Fruit fly (Drosophila melanogaster) S2 (cell line): ENCODE results near the gene scyl.
A peak's percentile ranks its signal among the peaks of the same experiment; 100 is the strongest.

ENCODE experiments used
- CG8478 ChIP-seq: fragments of >200 bp; optimal IDR thresholded peaks from 2 replicates; lab custom pipeline; 2018
- CTCF ChIP-seq, 2 experiments: fragments of >200 bp; optimal IDR thresholded peaks; 2 replicates each; lab custom pipeline; 2018

scyl gene

DNA sequence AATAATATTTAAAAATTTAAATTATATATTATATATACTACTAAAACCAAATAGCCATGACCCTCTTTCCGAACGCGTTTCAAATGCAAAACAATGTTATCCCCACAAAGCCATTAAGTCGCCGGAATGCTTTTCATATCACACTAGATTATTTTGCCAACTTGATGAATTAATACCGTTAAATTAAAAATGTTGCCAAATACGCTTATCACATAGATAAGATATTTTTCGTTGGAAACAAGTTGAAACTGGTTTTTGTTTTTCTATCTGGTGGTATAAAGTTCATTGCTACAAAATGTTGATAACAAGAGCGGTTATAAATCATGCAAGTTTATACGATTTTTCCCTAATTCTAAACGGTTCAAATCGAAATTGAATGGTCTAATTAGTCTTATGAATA lies 18.6 kb upstream of the scyl start:
- TF ChIP-seq CTCF (optimal IDR thresholded peaks at IDR 0.05; lab: Kevin White, UChicago) (no peak), CG8478 (lab: Kevin White, UChicago) (no peak)

DNA sequence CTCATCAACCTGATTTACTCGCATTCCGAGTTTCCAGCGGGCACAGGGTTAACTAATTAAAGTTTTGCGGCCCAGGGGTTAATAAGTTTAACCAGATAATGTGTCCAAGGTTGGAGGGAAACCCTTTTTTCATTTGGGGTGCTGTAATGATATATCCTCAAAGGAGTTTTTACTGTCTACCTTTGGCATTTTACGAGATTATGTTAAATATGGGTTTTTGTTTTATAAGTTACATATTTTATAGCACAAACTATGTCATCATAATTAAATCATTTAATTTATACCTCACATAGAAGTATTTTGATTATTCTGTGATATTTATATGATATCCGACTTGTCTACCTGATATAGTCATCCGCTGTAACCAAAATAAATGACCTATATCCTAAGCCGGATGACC lies 16.0 kb upstream of the scyl start, which contains the start of gene Ir68a:
Gene Ir68a, minus strand, starts transcription at position 101 of the 400 bp plus-strand sequence.
- TF ChIP-seq CG8478 (lab: Kevin White, UChicago) (no peak), CTCF (optimal IDR thresholded peaks at IDR 0.05; lab: Kevin White, UChicago) (no peak)

DNA sequence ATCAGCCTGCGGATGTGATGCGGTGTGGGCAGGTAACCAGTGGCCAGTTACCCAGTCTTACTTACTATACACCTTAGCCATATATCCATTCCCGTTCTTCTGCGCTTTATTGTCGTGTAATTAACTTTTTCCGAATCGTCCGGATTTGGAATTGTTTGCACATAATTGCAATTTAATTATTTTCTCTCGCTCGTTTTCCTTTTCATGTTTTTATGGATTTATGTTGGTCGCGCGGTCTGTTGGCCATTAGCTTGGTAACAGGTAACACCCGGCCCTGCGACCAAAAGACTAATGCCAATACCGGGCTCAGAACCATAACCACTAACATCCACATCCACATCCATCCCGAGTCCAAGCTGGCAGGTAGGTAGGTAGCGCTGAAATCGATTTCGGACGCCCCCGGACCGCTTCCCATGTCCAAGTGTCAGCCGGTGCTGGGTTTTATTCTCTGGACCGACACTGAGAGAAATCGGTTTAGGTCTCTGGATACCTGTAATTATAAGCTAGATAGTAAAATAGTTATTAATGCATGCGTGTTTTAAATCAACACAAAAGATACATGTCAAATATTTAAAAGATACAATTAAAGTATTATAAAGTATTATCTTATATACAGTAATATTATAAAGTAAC lies 14.9 kb upstream of the scyl start:
- TF ChIP-seq CG8478 (lab: Kevin White, UChicago), result no peak
- no peak for TF ChIP-seq CTCF (optimal IDR thresholded peaks at IDR 0.05; lab: Kevin White, UChicago)

DNA sequence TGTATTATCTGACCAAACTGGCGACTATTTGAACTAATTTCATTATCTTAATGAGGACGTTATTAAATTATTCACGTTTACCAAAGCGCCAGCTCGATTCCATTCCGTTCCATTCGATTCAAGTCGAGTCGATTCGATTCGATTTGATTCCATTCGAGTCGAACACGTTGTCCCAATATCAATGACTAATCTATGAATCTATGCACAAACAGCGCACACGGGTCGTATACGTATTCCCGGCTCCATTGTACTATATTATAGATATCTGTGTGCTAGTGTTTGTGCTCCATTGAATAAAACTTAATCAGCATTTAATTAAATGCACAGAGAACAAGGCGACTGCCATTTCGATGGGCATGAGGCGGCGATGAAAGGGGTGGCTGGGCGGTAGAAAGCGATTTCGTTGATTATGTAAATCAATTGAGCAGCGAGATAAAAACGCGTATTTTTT lies 12.9 kb upstream of the scyl start:
- no peak for TF ChIP-seq CTCF (optimal IDR thresholded peaks at IDR 0.05; lab: Kevin White, UChicago)
- no peak for TF ChIP-seq CG8478 (lab: Kevin White, UChicago)

DNA sequence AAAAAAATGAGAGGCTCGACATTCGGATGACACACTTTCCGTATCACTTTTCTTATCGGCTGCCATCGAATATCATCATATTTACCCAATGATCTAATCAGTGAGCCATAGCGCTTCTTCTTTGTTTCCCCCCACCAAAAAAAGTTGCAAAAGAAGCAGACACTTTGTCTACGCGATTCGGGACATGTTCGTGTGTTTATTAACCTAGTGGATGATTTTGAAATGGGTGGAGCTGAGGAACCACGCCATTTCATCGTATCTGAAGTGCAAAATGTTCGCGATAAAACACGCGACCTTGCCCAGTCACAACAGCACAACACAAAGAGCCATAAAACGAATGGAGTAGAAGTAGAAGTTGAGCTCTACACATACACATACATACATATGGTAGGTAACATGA lies 10.2 kb upstream of the scyl start:
- TF ChIP-seq CTCF (optimal IDR thresholded peaks at IDR 0.05; lab: Kevin White, UChicago) (no peak), CG8478 (lab: Kevin White, UChicago) (no peak)

DNA sequence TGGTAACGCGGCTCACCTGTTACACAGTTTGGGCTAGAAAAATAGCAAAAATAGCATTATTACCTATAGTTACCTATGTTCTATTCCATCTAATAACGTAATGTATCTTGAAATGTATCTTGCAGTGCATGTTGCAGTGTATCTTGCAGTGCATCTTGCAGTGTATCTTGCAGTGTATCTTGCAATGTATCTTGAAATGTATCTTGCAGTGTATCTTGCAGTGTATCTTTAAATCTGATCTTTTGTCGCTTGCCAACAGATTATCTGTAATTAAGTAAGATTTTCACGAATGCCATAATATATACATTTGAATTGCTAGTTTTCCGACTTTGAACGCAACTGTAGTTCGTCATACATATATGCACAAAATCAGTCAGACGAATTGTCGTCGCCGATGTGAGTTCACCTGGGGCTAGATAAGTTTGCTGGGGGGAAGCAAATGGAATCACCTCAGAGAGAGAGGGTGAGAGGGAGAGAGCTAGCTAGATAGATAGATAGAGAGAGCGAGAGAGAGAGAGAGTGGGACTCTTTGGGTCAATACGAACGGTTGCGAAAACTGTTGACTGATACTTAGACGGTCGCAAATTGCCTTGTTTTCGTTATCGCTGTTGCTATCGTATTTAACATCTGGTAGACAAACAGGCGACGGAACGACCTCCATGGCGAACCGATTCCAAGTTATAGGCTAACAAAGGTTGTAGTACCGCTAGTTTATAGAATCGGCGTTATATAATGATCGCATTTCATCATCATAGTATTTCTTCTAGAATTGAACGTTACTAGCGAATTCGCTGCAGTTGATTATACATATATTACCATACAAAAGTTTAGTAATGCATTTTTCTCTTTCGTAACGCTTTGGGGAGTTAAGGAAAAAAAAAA lies 9.5 kb upstream of the scyl start:
- no peak for TF ChIP-seq CTCF (optimal IDR thresholded peaks at IDR 0.05; lab: Kevin White, UChicago)
- no peak for TF ChIP-seq CG8478 (lab: Kevin White, UChicago)

DNA sequence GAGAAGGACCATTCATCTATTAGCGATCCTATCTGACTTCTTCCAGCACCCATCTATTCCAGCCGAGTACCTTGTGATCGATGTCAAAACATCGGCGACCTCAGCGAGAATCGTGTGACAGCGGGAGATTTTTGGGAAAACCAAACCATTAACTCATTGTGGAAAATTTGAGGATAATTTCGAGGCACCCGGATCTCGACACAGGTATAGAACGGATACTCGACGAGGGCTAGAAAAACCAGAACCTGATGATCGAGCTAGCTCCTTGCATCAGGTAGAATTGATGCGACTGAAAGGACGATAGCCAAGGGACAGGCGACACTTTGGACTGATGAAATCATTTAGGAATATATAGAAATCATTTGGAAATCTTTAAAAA lies 8.8 kb upstream of the scyl start:
- no peak for TF ChIP-seq CTCF (optimal IDR thresholded peaks at IDR 0.05; lab: Kevin White, UChicago)
- TF ChIP-seq CG8478 (lab: Kevin White, UChicago), result no peak

DNA sequence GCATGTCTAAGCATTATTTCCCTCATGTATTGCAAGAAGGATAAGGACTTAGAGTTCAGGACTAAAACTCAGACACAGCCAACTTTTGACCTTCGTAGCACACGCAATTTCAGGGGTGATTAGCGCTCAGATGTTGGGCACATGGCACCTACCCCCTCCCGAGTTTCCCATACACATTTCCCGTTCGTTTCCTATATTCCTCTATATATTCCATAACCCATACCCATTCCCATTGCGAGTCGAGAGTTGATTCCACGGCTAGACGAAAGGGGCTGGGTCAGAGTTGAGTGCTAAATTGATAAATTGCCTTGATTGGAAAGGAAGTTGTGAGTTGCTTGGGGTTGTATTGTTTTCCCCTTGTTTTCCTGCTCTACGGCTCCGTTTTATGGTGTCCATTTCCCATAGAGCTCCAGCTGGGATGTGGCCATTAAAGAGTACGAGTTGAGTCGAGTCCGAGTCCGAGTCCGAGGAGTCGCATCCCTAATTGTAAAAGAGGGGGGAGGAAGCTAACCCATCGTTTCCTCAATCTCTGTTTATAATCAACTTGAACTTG lies 8.0 kb upstream of the scyl start:
- TF ChIP-seq CTCF (optimal IDR thresholded peaks at IDR 0.05; lab: Kevin White, UChicago), result no peak
- no peak for TF ChIP-seq CG8478 (lab: Kevin White, UChicago)

DNA sequence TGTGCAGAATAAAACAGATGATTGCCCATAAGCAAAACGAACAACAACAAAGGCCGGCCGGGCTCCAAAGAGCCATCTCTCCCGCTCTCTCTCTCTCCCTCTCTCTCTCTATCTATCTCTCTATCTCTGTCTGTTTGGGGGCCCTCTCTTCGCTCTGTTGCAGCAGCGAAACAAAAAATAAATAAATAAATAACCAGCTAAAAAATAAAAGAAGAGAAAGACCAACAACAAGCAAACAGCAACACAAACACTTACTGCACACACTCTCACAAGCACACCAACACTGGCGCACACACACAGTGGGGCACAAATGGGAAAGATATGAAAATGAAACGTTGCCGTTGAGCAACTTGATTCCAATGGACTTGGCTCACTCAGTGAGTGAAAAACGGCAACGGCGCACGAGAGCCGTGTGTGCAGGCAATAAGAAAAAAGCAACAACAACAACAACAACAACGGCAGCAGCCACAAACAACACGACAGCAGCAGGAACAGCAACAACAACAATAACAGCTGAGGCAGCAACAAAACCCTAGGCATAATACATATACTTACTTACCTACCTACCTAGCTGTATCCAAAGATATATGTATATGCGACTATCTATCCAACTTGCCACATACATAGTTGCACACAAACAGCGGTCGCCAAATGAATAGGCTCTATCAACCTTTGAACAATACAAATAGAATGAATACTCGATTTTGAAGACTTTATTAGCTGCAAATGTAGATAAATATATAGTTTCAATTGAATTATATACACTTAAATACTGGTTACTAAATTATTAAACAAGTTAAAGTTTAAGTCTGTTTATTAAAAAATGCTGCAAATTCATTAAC lies 5.8 kb upstream of the scyl start:
- TF ChIP-seq CTCF (optimal IDR thresholded peaks at IDR 0.05; lab: Kevin White, UChicago) (no peak), CG8478 (lab: Kevin White, UChicago) (no peak)

DNA sequence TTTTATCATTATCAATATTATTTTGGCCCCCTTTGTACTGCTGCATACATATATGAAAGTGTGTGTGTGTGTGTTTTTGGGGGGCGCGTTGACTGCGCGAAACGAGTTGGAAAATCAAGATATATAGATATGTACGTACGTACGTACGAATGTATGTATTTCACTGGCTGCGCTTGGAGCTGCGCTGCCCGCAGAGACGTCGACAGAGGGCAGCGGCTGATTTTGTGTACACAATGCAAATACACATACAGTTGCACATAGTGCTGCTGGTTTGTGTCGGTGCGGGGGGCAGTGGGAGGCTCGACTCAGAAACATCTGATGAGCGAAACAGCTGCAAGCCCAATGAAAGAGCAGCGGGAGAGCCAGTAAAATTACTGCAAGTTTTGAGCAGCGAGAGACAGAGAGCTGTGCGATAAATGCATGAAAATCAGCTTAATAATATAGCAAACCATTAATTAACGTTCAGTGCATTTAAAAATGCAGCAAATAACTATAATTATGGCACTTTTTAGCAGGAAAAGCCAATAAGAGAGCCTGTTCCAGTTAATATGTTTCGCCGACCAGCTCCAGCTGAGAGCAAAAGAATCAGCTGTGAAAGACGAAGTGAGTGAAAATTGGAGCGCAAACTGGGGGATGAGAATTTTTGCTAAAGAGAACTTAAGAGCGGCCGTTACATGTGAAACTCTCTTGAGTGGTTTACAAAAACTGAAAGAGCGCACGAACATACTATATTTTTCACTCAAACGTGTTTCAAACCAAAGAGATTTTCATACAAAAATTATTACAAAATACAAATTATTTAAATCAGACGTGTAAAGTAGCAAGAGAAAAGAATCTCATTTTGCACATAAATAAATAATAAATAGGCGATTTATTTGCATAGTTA lies 4.5 kb upstream of the scyl start:
- no peak for TF ChIP-seq CTCF (optimal IDR thresholded peaks at IDR 0.05; lab: Kevin White, UChicago)
- no peak for TF ChIP-seq CG8478 (lab: Kevin White, UChicago)

DNA sequence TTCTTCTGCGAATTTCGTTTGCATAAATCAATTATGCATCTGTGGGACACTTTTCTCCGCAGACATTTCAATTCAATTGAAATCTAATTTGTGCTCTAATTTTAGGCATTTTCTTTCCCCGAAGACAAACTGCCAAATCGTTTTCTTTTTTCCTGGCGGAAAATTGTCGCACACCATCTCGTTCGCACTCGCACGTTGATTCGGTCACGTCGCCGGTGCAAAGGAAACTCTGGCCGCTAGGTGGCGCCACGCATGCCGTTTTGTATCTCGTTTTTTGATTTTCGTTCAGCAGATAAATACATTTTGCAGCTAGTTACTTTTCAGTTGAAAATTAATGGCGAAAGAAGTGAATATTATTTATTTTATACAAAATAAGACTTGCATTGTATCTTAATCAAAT lies 3.8 kb upstream of the scyl start:
- TF ChIP-seq CG8478 (lab: Kevin White, UChicago), result no peak
- TF ChIP-seq CTCF (optimal IDR thresholded peaks at IDR 0.05; lab: Kevin White, UChicago), result peak; percentile 92 to 93

DNA sequence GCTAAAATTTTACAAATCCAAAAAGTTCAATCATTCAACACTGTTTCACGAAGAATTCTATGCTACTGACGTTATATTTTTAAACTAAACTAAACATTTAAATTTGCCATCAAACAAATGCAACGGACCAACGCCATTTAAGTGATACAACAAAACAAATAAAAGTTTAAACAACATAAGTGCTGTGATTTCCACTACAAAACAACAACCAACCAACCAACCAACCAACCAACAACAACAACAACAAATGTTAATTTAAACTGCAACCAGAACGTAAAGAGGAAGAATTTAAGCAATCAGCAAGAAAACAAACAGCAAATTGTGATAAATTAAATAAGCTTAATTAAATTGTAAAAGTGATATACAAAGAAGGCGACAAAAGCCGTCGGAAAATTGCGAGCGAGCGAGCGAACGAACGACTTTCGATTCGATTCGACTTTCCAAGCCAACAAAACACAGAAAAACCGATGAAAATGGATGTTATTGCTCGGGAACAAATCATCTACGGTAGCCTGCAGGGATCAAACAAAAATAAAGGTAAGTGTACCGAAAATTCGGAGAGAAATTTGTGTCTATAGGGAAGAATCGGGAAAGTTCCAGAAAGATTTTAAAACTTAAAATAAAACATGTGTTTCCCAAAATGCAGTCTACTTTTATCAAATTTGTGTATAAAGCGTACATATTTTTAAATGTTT lies 464 bp downstream of the scyl start:
- TF ChIP-seq CG8478 (lab: Kevin White, UChicago) (no peak), CTCF (optimal IDR thresholded peaks at IDR 0.05; lab: Kevin White, UChicago) (no peak)

DNA sequence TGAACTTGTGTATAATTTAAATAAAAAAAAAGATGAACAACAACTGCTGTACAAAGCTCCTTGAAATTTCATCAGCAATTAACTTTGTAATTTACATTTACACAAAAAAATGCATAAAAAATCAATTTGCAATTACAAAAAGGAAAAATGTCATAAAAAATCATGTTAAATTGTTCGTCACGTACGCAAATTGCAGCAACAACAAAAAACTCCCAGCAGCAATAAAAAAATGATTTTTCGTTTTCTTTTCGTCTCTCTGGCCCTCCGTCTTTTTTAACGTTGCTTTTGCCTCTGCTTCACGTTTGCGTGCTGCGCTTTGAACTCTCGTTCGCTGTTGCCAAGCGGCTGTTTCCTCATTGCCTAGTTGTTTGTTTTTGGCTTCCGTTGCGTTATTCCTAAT lies 1.0 kb downstream of the scyl start:
- no peak for TF ChIP-seq CTCF (optimal IDR thresholded peaks at IDR 0.05; lab: Kevin White, UChicago)
- no peak for TF ChIP-seq CG8478 (lab: Kevin White, UChicago)
